Fruit fly (Drosophila melanogaster): ENCODE data around the gene CG13999.
A peak's percentile ranks its signal among the peaks of the same experiment; 100 is the strongest.

CG13999 gene

DNA sequence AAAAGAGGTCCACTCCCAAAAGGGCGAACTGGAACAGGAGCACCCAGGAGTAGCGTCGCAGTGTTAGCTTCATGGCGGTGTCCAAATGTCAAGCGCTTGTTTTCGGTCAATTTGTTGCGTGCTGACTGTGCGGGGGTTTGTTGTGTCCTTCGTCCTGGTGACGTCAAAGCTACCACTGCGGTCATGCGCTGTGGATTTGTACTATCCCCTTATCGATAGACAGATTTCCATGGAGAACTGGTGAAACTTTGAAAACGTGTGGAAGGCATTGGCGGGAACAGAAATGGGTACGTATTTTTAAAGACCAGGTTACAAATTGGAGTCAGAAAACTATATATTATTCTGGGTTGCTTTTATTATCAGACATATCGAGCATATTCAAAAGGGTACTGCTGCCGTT lies at the start of gene CG13999:
Gene CG13999 (minus strand): TSS at position 314 of the 400 bp plus-strand sequence.
- TF ChIP-seq pzg (GFP tag; optimal IDR thresholded peaks at IDR 0.05) (peak; percentile 2), E2f2 (GFP tag; IDR thresholded peaks at IDR 0.05) (peak; percentile 44; the same call in 1 of the 2 replicates), dmrt11E (tag; optimal IDR thresholded peaks at IDR 0.05) (no peak), NK7.1 (GFP tag; optimal IDR thresholded peaks at IDR 0.05) (no peak), Med (GFP tag) (peak; percentile 21), Dp (GFP tag; optimal IDR thresholded peaks at IDR 0.05) (peak; percentile 30), ewg (GFP tag; optimal IDR thresholded peaks at IDR 0.05) (peak; percentile 91)

DNA sequence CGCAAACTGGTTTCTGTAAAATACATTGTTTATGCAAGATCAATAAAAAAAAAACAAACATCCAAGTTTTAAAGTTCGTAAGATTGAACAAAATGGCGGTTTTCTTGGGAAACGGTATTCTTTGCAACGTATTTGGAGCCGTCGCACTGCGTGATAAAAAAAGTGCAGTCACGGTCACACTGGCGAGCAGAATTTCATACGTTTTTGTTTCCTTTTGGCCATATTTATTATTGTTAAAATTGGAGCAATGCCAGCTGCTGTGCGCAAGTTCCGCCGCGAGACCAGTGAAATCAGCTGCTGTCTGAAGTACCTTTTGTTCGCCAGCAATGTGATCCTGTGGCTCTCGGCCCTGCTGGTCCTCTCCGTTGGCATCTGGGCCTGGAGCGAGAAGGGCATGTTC lies 43.8 kb upstream of the CG13999 start, which contains the start of gene Tsp26A:
Gene Tsp26A (plus strand): TSS at position 164 of the 400 bp plus-strand sequence.
- peak; percentile 61 for TF ChIP-seq CG4617 (GFP tag; optimal IDR thresholded peaks at IDR 0.05; ENCODE audit: borderline replicate concordance)
- no peak for TF ChIP-seq CG2712 (tag; optimal IDR thresholded peaks at IDR 0.05)
- peak; percentile 62 for TF ChIP-seq Med (GFP tag)
- peak; percentile 47 for TF ChIP-seq Dp (GFP tag; optimal IDR thresholded peaks at IDR 0.05)
- no peak for TF ChIP-seq CG2129 (GFP tag; IDR thresholded peaks at IDR 0.05; ENCODE audit: partially characterized antibody)
- TF ChIP-seq sob (GFP tag; IDR thresholded peaks at IDR 0.05), result no peak
- no peak for TF ChIP-seq emc (GFP tag; optimal IDR thresholded peaks at IDR 0.05)
- TF ChIP-seq CG5180 (GFP tag; optimal IDR thresholded peaks at IDR 0.05), result no peak
- TF ChIP-seq CG31224 (GFP tag; IDR thresholded peaks at IDR 0.05), result no peak
- TF ChIP-seq CG15601 (tag; optimal IDR thresholded peaks at IDR 0.05), result no peak
- TF ChIP-seq MBD-R2 (GFP tag; IDR thresholded peaks at IDR 0.05), result peak; percentile 63
- TF ChIP-seq chinmo (GFP tag; IDR thresholded peaks at IDR 0.05; ENCODE audit: partially characterized antibody), result 0 out of 4 replicates have a peak, but pooled peaks have one; percentile 52
- no peak for TF ChIP-seq maf-S (GFP tag; optimal IDR thresholded peaks at IDR 0.05)
- TF ChIP-seq chn (GFP tag; optimal IDR thresholded peaks at IDR 0.05), result no peak
- TF ChIP-seq Fer1 (GFP tag; optimal IDR thresholded peaks at IDR 0.05), result no peak
- 0 out of 2 replicates have a peak, but pooled peaks have one; percentile 16 for TF ChIP-seq ranshi (GFP tag; IDR thresholded peaks at IDR 0.05)
- TF ChIP-seq Rfx (GFP tag; IDR thresholded peaks at IDR 0.05), result peak; percentile 23; the same call in 1 of the 2 replicates
- peak; percentile 15 for TF ChIP-seq CoRest (tag; optimal IDR thresholded peaks at IDR 0.05)
- TF ChIP-seq Ets97D (GFP tag; optimal IDR thresholded peaks at IDR 0.05), result peak; percentile 29
- TF ChIP-seq peb (GFP tag; IDR thresholded peaks at IDR 0.05), result no peak
- no peak for TF ChIP-seq nom (GFP tag; optimal IDR thresholded peaks at IDR 0.05)
- TF ChIP-seq tll (GFP tag; optimal IDR thresholded peaks at IDR 0.05), result no peak
- peak; percentile 78 for TF ChIP-seq MESR4 (GFP tag; optimal IDR thresholded peaks at IDR 0.05)
- TF ChIP-seq CG31365 (tag; optimal IDR thresholded peaks at IDR 0.05), result no peak
- no peak for TF ChIP-seq caup (GFP tag; optimal IDR thresholded peaks at IDR 0.05; ENCODE audit: severe bottlenecking)
- no peak for TF ChIP-seq Dll (GFP tag; IDR thresholded peaks at IDR 0.05; ENCODE audit: partially characterized antibody)
- no peak for TF ChIP-seq Ets65A (GFP tag)
- TF ChIP-seq gfzf (GFP tag; optimal IDR thresholded peaks at IDR 0.05), result peak; percentile 67
- peak; percentile 55 for TF ChIP-seq stwl (tag; optimal IDR thresholded peaks at IDR 0.05)
- TF ChIP-seq Dek (tag; optimal IDR thresholded peaks at IDR 0.05), result no peak
- no peak for TF ChIP-seq CG10267 (tag; optimal IDR thresholded peaks at IDR 0.05)
- no peak for TF ChIP-seq chm (GFP tag; IDR thresholded peaks at IDR 0.05)
- TF ChIP-seq CG30431 (GFP tag; optimal IDR thresholded peaks at IDR 0.05), result no peak
- peak; percentile 40 for TF ChIP-seq CG9797 (GFP tag; optimal IDR thresholded peaks at IDR 0.05)
- TF ChIP-seq CG1792 (GFP tag; optimal IDR thresholded peaks at IDR 0.05), result no peak
- TF ChIP-seq Myb (GFP tag; optimal IDR thresholded peaks at IDR 0.05), result peak; percentile 39
- TF ChIP-seq Aef1 (GFP tag; IDR thresholded peaks at IDR 0.05), result no peak
- TF ChIP-seq stc (GFP tag; IDR thresholded peaks at IDR 0.05), result no peak
- TF ChIP-seq cato (GFP tag; optimal IDR thresholded peaks at IDR 0.05; ENCODE audit: borderline replicate concordance), result no peak
- no peak for TF ChIP-seq lmd (GFP tag; IDR thresholded peaks at IDR 0.05)
- TF ChIP-seq Optix (GFP tag; IDR thresholded peaks at IDR 0.05), result no peak
- TF ChIP-seq CG6791 (GFP tag; IDR thresholded peaks at IDR 0.05; ENCODE audit: partially characterized antibody), result 0 out of 3 replicates have a peak, but pooled peaks have one; percentile 35
- no peak for TF ChIP-seq pros (GFP tag; optimal IDR thresholded peaks at IDR 0.05)
